Comparison of ENCODE assay signal across 3 fruit fly cellular contexts in genomic region chr3R:31443023-31443422, dm6.
A peak's percentile ranks its signal among the peaks of the same experiment; 100 is the strongest.
TF ChIP-seq lines count a peak whose summit lies in the region.

No protein-coding gene starts in this region.

- no peak for TF ChIP-seq CTCF in whole organism, embryonic (GFP tag; optimal IDR thresholded peaks at IDR 0.05; lab: Kevin White, UChicago)

TF ChIP-seq in whole organism, adult, 20 proteins besides CTCF, POLR2A, EP300 and RAD21:
- TF ChIP-seq CG7045 (GFP tag; optimal IDR thresholded peaks at IDR 0.05; lab: Kevin White, UChicago) (no peak), tj (GFP tag; optimal IDR thresholded peaks at IDR 0.05; lab: Kevin White, UChicago) (peak; percentile 10), CG14711 (tag; optimal IDR thresholded peaks at IDR 0.05; lab: Kevin White, UChicago) (no peak), Clk (GFP tag; optimal IDR thresholded peaks at IDR 0.05; lab: Kevin White, UChicago) (no peak)

TF ChIP-seq in whole organism, embryonic, 481 proteins besides CTCF, POLR2A, EP300 and RAD21:
- TF ChIP-seq CG7987 (GFP tag; optimal IDR thresholded peaks at IDR 0.05; lab: Kevin White, UChicago), result peak; percentile 55
- no peak for TF ChIP-seq insv (GFP tag; optimal IDR thresholded peaks at IDR 0.05; lab: Kevin White, UChicago)
- TF ChIP-seq lab (GFP tag; optimal IDR thresholded peaks at IDR 0.05; lab: Kevin White, UChicago), result peak; percentile 55
- peak; percentile 55 for TF ChIP-seq sug (tag; optimal IDR thresholded peaks at IDR 0.05; lab: Kevin White, UChicago)

TF ChIP-seq in whole organism, prepupa, 60 proteins besides CTCF, POLR2A, EP300 and RAD21:
- TF ChIP-seq svp (GFP tag; lab: Kevin White, UChicago) (peak; percentile 73), CG1621 (tag; optimal IDR thresholded peaks at IDR 0.05; lab: Kevin White, UChicago) (no peak)
